Worm (Caenorhabditis elegans): ENCODE measurements around the gene rpl-11.1.

The rpl-11.1 gene

ce11 chrV:3580385-3580784 is 5.5 kb downstream of the rpl-11.1 start:
- TF ChIP-seq php-3 (GFP tag; IDR thresholded peaks at IDR 0.05) (0 out of 2 replicates have a peak, but pooled peaks have one; percentile 45), daf-16 (GFP tag; optimal IDR thresholded peaks at IDR 0.05) (no peak), daf-16 (tag; optimal IDR thresholded peaks at IDR 0.05) (peak; percentile 97), pqm-1 (tag; optimal IDR thresholded peaks at IDR 0.05) (peak; percentile 50), ztf-11 (tag; optimal IDR thresholded peaks at IDR 0.05) (no peak), dmd-6 (GFP tag; IDR thresholded peaks at IDR 0.05) (peak; percentile 30; the same call in 1 of the 2 replicates), T26A8.4 (GFP tag; IDR thresholded peaks at IDR 0.05) (no peak), hlh-11 (tag; optimal IDR thresholded peaks at IDR 0.05) (peak; percentile 16), nhr-28 (tag; optimal IDR thresholded peaks at IDR 0.05) (peak; percentile 51)

- 0 out of 2 replicates have a peak, but pooled peaks have one; percentile 9 for TF ChIP-seq zfp-3 (GFP tag; conservative IDR thresholded peaks at IDR 0.05)
- TF ChIP-seq ceh-20 (GFP tag; IDR thresholded peaks at IDR 0.05) = 0 out of 2 replicates have a peak, but pooled peaks have one; percentile 10
- no peak for TF ChIP-seq dmd-9 (GFP tag; IDR thresholded peaks at IDR 0.05)
- TF ChIP-seq dmd-8 (GFP tag; IDR thresholded peaks at IDR 0.05) = no peak
- no peak for TF ChIP-seq jun-1 (tag; optimal IDR thresholded peaks at IDR 0.05)
- no peak for TF ChIP-seq ctbp-1 (GFP tag; IDR thresholded peaks at IDR 0.05)
- no peak for TF ChIP-seq madf-5 (GFP tag; IDR thresholded peaks at IDR 0.05)
- no peak for TF ChIP-seq F37D6.2 (tag; optimal IDR thresholded peaks at IDR 0.05)
- peak; percentile 61 for TF ChIP-seq mep-1 (tag; optimal IDR thresholded peaks at IDR 0.05)
- TF ChIP-seq madf-9 (GFP tag; conservative IDR thresholded peaks at IDR 0.05) = no peak
- peak; percentile 36; the same call in 1 of the 2 replicates for TF ChIP-seq dmd-6 (GFP tag; IDR thresholded peaks at IDR 0.05)
- peak; percentile 24; the same call in 1 of the 2 replicates for TF ChIP-seq lin-38 (GFP tag; IDR thresholded peaks at IDR 0.05)
- TF ChIP-seq mes-2 (tag; optimal IDR thresholded peaks at IDR 0.05; ENCODE audit: poor library complexity, severe bottlenecking) = peak; percentile 39
- TF ChIP-seq daf-16 (GFP tag; optimal IDR thresholded peaks at IDR 0.05) = peak in 1 of 2 experiments; percentile 34
- TF ChIP-seq daf-16 (tag; optimal IDR thresholded peaks at IDR 0.05) = peak; percentile 72
- peak; percentile 69 for TF ChIP-seq nhr-10 (tag; optimal IDR thresholded peaks at IDR 0.05)
- peak; percentile 55 for TF ChIP-seq pqm-1 (tag; optimal IDR thresholded peaks at IDR 0.05)
- no peak for TF ChIP-seq Y75B8A.6 (GFP tag; IDR thresholded peaks at IDR 0.05)
- peak; percentile 70 for TF ChIP-seq hlh-30 (tag; optimal IDR thresholded peaks at IDR 0.05; ENCODE audit: insufficient read depth)
- TF ChIP-seq nhr-28 (tag; optimal IDR thresholded peaks at IDR 0.05) = peak; percentile 81
- TF ChIP-seq rbr-2 (tag; optimal IDR thresholded peaks at IDR 0.05) = peak; percentile 15
- no peak for TF ChIP-seq mxl-2 (GFP tag; conservative IDR thresholded peaks at IDR 0.05)
- TF ChIP-seq dve-1 (tag; optimal IDR thresholded peaks at IDR 0.05; ENCODE audit: insufficient read depth) = peak; percentile 34
- TF ChIP-seq nhr-11 (tag; optimal IDR thresholded peaks at IDR 0.05) = peak; percentile 80
- TF ChIP-seq dpl-1 (GFP tag; optimal IDR thresholded peaks at IDR 0.05) = peak; percentile 66
- TF ChIP-seq mxl-3 (GFP tag; optimal IDR thresholded peaks at IDR 0.05) = peak; percentile 18
- TF ChIP-seq tra-1 (GFP tag; IDR thresholded peaks at IDR 0.05) = peak; percentile 34; the same call in 1 of the 2 replicates
- no peak for TF ChIP-seq ceh-32 (tag; optimal IDR thresholded peaks at IDR 0.05; ENCODE audit: poor library complexity)
- TF ChIP-seq hif-1 (tag; optimal IDR thresholded peaks at IDR 0.05) = peak in 1 of 2 experiments; percentile 78
- peak; percentile 82 for TF ChIP-seq lin-13 (GFP tag; optimal IDR thresholded peaks at IDR 0.05)
- peak; percentile 23; the same call in 1 of the 2 replicates for TF ChIP-seq hmg-1.1 (GFP tag; IDR thresholded peaks at IDR 0.05)
- TF ChIP-seq nhr-102 (tag; optimal IDR thresholded peaks at IDR 0.05) = peak; percentile 21
- TF ChIP-seq mdl-1 (tag; optimal IDR thresholded peaks at IDR 0.05) = peak; percentile 20 to 55
- peak; percentile 74 for TF ChIP-seq hlh-11 (tag; optimal IDR thresholded peaks at IDR 0.05)
- TF ChIP-seq lsy-2 (tag; optimal IDR thresholded peaks at IDR 0.05) = peak in 1 of 2 experiments; percentile 66
- TF ChIP-seq aha-1 (tag) = peak; percentile 85
- TF ChIP-seq nhr-77 (tag; optimal IDR thresholded peaks at IDR 0.05) = no peak
- TF ChIP-seq spr-1 (tag; optimal IDR thresholded peaks at IDR 0.05) = no peak
Observed at ce11 chrV:3579795-3580194, 6.1 kb downstream of the rpl-11.1 start.
